Worm (Caenorhabditis elegans) whole organism, early embryonic: Measurements from ENCODE around the gene Y73F8A.15.

ENCODE experiments used
- F13C5.2 ChIP-seq: sonication (generic microtip); optimal IDR thresholded peaks from 2 replicates; lab custom pipeline; 2017; ENCODE audit warnings: mild to moderate bottlenecking, missing genetic modification characterization, inconsistent platforms, missing compliant biosample characterization
- aly-1 ChIP-seq: sonication (generic microtip); optimal IDR thresholded peaks from 2 replicates; lab custom pipeline; 2016; ENCODE audit warnings: missing genetic modification characterization, missing compliant biosample characterization
- ama-1 ChIP-seq: fragments of 150-350 bp; optimal IDR thresholded peaks from 2 replicates; lab custom pipeline; 2014
- ceh-13 ChIP-seq: fragments of 200-800 bp; sonication (Bioruptor generic); optimal IDR thresholded peaks from 2 replicates; lab custom pipeline; 2018; ENCODE audit warnings: mild to moderate bottlenecking, missing genetic modification characterization, missing compliant biosample characterization
- ceh-36 ChIP-seq: sonication (generic microtip); optimal IDR thresholded peaks from 2 replicates; lab custom pipeline; 2016; ENCODE audit warnings: missing genetic modification characterization, inconsistent platforms, missing compliant biosample characterization
- flt-1 ChIP-seq: fragments of 200-800 bp; sonication (Bioruptor generic); IDR thresholded peaks from 2 replicates; pipeline ENCODE4 v1.3.6; 2022; ENCODE audit warnings: missing genetic modification characterization, missing compliant biosample characterization
- sea-1 ChIP-seq: fragments of 200-800 bp; sonication (Bioruptor generic); conservative IDR thresholded peaks from 2 replicates; pipeline ENCODE4 v1.3.6; 2022; ENCODE audit warnings: missing genetic modification characterization, missing compliant biosample characterization
- tbx-11 ChIP-seq: fragments of 200-800 bp; sonication (Bioruptor generic); IDR thresholded peaks from 2 replicates; pipeline ENCODE4 v1.3.6; 2022; ENCODE audit warnings: missing genetic modification characterization, missing compliant biosample characterization

DNA sequence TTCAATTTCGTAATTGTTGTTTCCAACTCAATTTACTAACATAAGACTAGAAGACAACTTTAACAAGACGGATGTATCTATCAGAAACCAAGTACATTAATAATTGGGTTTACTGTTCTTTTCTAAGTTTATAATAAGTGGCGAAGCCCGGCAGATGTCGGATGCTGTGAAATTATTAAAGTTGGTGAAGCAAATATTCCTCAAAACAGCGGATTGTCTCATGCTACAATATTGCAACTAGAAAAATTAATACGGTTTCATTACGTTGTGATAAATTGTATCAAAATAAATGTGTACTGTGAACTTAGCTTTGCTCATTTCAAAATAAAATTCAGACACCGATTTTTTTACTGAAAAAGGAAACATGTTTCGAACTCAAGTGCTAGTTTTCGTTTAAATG, 37.8 kb upstream of the Y73F8A.15 start:
- TF ChIP-seq ceh-13 (GFP tag; lab: Kevin White, UChicago) (no peak), flt-1 (GFP tag; lab: Robert Waterston, UW) (no peak), tbx-11 (GFP tag; lab: Robert Waterston, UW) (no peak), ama-1 (no peak), ceh-36 (tag; lab: Kevin White, UChicago) (no peak), F13C5.2 (tag; lab: Kevin White, UChicago) (no peak), sea-1 (GFP tag; lab: Robert Waterston, UW) (no peak), aly-1 (tag; lab: Kevin White, UChicago) (no peak)
